Fruit fly (Drosophila melanogaster) whole organism, embryonic: ENCODE measurements around the gene Trf4-2.

Experiments used
- CG10431 ChIP-seq: fragments of 200-800 bp; sonication (Bioruptor generic); optimal IDR thresholded peaks from 3 replicates; lab custom pipeline; 2018; ENCODE audit warnings: missing biosample characterization, mild to moderate bottlenecking, missing genetic modification characterization
- CG10959 ChIP-seq: fragments of 200-800 bp; sonication (Bioruptor generic); IDR thresholded peaks from 2 replicates; pipeline ENCODE4 v1.3.6; 2022; ENCODE audit warnings: missing biosample characterization, missing genetic modification characterization
- CG1233 ChIP-seq: fragments of 200-800 bp; sonication (Bioruptor generic); optimal IDR thresholded peaks from 4 replicates; lab custom pipeline; 2018; ENCODE audit warnings: missing biosample characterization, mild to moderate bottlenecking, missing genetic modification characterization
- CG13123 ChIP-seq: fragments of 200-800 bp; sonication (Bioruptor generic); optimal IDR thresholded peaks from 2 replicates; lab custom pipeline; 2016; ENCODE audit warnings: missing biosample characterization, missing genetic modification characterization
- CG14050 ChIP-seq: fragments of 200-800 bp; sonication (Bioruptor generic); IDR thresholded peaks from 3 replicates; pipeline ENCODE4 v1.3.6; 2022; ENCODE audit warnings: missing biosample characterization, missing genetic modification characterization
- CG14667 ChIP-seq: fragments of 200-800 bp; sonication (Bioruptor generic); IDR thresholded peaks from 2 replicates; pipeline ENCODE4 v1.3.6; 2022; ENCODE audit warnings: missing biosample characterization, missing genetic modification characterization
- CG15479 ChIP-seq: fragments of 200-800 bp; sonication (Bioruptor generic); optimal IDR thresholded peaks from 3 replicates; lab custom pipeline; 2019; ENCODE audit warnings: missing biosample characterization, mild to moderate bottlenecking, missing genetic modification characterization, moderate library complexity
- CG1792 ChIP-seq: fragments of 200-800 bp; sonication (Bioruptor generic); optimal IDR thresholded peaks from 2 replicates; lab custom pipeline; 2016; ENCODE audit warnings: missing biosample characterization, missing genetic modification characterization
- CG2678 ChIP-seq: fragments of 200-800 bp; sonication (Bioruptor generic); optimal IDR thresholded peaks from 3 replicates; lab custom pipeline; 2019; ENCODE audit warnings: missing biosample characterization, mild to moderate bottlenecking, missing genetic modification characterization, moderate library complexity
- CG2712 ChIP-seq: fragments of 200-800 bp; optimal IDR thresholded peaks from 3 replicates; lab custom pipeline; 2019; ENCODE audit warnings: missing biosample characterization, mild to moderate bottlenecking, missing genetic modification characterization, moderate library complexity
- CG30020 ChIP-seq: fragments of 200-800 bp; optimal IDR thresholded peaks from 2 replicates; lab custom pipeline; 2019; ENCODE audit warnings: missing biosample characterization, mild to moderate bottlenecking, missing genetic modification characterization, moderate library complexity
- CG31441 ChIP-seq: fragments of 200-800 bp; sonication (Bioruptor generic); IDR thresholded peaks from 2 replicates; pipeline ENCODE4 v1.3.6; 2022; ENCODE audit warnings: missing biosample characterization, missing genetic modification characterization
- CG3281 ChIP-seq: fragments of 200-800 bp; sonication (Bioruptor generic); optimal IDR thresholded peaks from 3 replicates; lab custom pipeline; 2017; ENCODE audit warnings: missing biosample characterization, mild to moderate bottlenecking, missing genetic modification characterization
- CG3407 ChIP-seq: fragments of 200-800 bp; sonication (Bioruptor generic); optimal IDR thresholded peaks from 2 replicates; lab custom pipeline; 2018; ENCODE audit warnings: missing biosample characterization, mild to moderate bottlenecking, missing genetic modification characterization
- CG4617 ChIP-seq: fragments of 200-800 bp; sonication (Bioruptor generic); optimal IDR thresholded peaks from 3 replicates; lab custom pipeline; 2016; ENCODE audit warnings: missing biosample characterization, missing genetic modification characterization, borderline replicate concordance
- CG4854 ChIP-seq: fragments of 200-800 bp; sonication (Bioruptor generic); optimal IDR thresholded peaks from 2 replicates; lab custom pipeline; 2016; ENCODE audit warnings: missing biosample characterization, missing genetic modification characterization, inconsistent platforms
- CG6654 ChIP-seq: fragments of 200-800 bp; sonication (Bioruptor generic); optimal IDR thresholded peaks from 2 replicates; lab custom pipeline; 2017; ENCODE audit warnings: missing biosample characterization, mild to moderate bottlenecking, missing genetic modification characterization
- CG8359 ChIP-seq: fragments of 200-800 bp; sonication (Bioruptor generic); optimal IDR thresholded peaks from 2 replicates; lab custom pipeline; 2017; ENCODE audit warnings: missing biosample characterization, mild to moderate bottlenecking, missing genetic modification characterization, borderline replicate concordance
- CG8944 ChIP-seq: fragments of 200-800 bp; sonication (Bioruptor generic); optimal IDR thresholded peaks from 3 replicates; lab custom pipeline; 2016; ENCODE audit warnings: missing biosample characterization, missing genetic modification characterization
- CG9609 ChIP-seq: fragments of 200-800 bp; sonication (Bioruptor generic); optimal IDR thresholded peaks from 3 replicates; lab custom pipeline; 2016; ENCODE audit warnings: missing biosample characterization, missing genetic modification characterization
- CG9727 ChIP-seq: fragments of 200-800 bp; sonication (Bioruptor generic); optimal IDR thresholded peaks from 3 replicates; lab custom pipeline; 2017; ENCODE audit warnings: missing biosample characterization, mild to moderate bottlenecking, missing genetic modification characterization
- Camta ChIP-seq: fragments of 200-800 bp; sonication (Bioruptor generic); optimal IDR thresholded peaks from 2 replicates; lab custom pipeline; 2016; ENCODE audit warnings: missing biosample characterization, missing genetic modification characterization
- CoRest ChIP-seq: fragments of 200-800 bp; sonication (Bioruptor generic); optimal IDR thresholded peaks from 3 replicates; lab custom pipeline; 2018; ENCODE audit warnings: missing biosample characterization, mild to moderate bottlenecking, missing genetic modification characterization, moderate library complexity
- Dek ChIP-seq: fragments of 200-800 bp; sonication (Bioruptor generic); optimal IDR thresholded peaks from 3 replicates; lab custom pipeline; 2019; ENCODE audit warnings: missing biosample characterization, mild to moderate bottlenecking, missing genetic modification characterization, moderate library complexity
- Eip74EF ChIP-seq, 2 experiments: fragments of 200-800 bp in 1 of 2; fragments of >200 bp in 1 of 2; sonication (Bioruptor generic) in 1 of 2; optimal IDR thresholded peaks; 2 replicates each; lab custom pipeline; 2017 to 2019; ENCODE audit warnings: missing biosample characterization in 2 of 2, missing genetic modification characterization in 2 of 2, mild to moderate bottlenecking in 1 of 2, moderate library complexity in 1 of 2
- Ets65A ChIP-seq: fragments of 200-800 bp; sonication (Bioruptor generic); peaks from one replicate; lab custom pipeline; 2016; ENCODE audit warnings: missing biosample characterization, missing genetic modification characterization
- GATAe ChIP-seq: fragments of 200-800 bp; sonication (Bioruptor generic); conservative IDR thresholded peaks from 2 replicates; pipeline ENCODE4 v1.3.6; 2022; ENCODE audit warnings: missing biosample characterization, missing genetic modification characterization
- HLH54F ChIP-seq: fragments of 200-800 bp; sonication (Bioruptor generic); optimal IDR thresholded peaks from 3 replicates; lab custom pipeline; 2016; ENCODE audit warnings: missing biosample characterization, missing genetic modification characterization
- Hr3 ChIP-seq: fragments of 200-800 bp; sonication (Bioruptor generic); optimal IDR thresholded peaks from 3 replicates; lab custom pipeline; 2016; ENCODE audit warnings: missing biosample characterization, missing genetic modification characterization
- Hr78 ChIP-seq, 2 experiments: fragments of 200-800 bp in 1 of 2; fragments of >200 bp in 1 of 2; sonication (Bioruptor generic) in 1 of 2; optimal IDR thresholded peaks; 2 replicates each; lab custom pipeline; 2017 to 2019; ENCODE audit warnings: missing biosample characterization in 2 of 2, missing genetic modification characterization in 2 of 2, mild to moderate bottlenecking in 1 of 2, moderate library complexity in 1 of 2
- Jarid2 ChIP-seq: fragments of 200-800 bp; sonication (Bioruptor generic); optimal IDR thresholded peaks from 3 replicates; lab custom pipeline; 2017; ENCODE audit warnings: mild to moderate bottlenecking, missing biosample characterization, missing genetic modification reagents, missing genetic modification characterization
- Poxn ChIP-seq: fragments of 200-800 bp; sonication (Bioruptor generic); IDR thresholded peaks from 2 replicates; pipeline ENCODE4 v1.3.6; 2022; ENCODE audit warnings: missing biosample characterization, missing genetic modification characterization
- abd-A ChIP-seq: fragments of 200-800 bp; sonication (Bioruptor generic); optimal IDR thresholded peaks from 3 replicates; lab custom pipeline; 2019; ENCODE audit warnings: missing biosample characterization, mild to moderate bottlenecking, missing genetic modification characterization, moderate library complexity
- ara ChIP-seq: fragments of 200-800 bp; sonication (Bioruptor generic); IDR thresholded peaks from 2 replicates; pipeline ENCODE4 v1.3.6; 2022; ENCODE audit warnings: missing biosample characterization, missing genetic modification characterization
- corto ChIP-seq: fragments of 200-800 bp; sonication (Bioruptor generic); optimal IDR thresholded peaks from 2 replicates; lab custom pipeline; 2016; ENCODE audit warnings: missing biosample characterization, mild to moderate bottlenecking, missing genetic modification characterization, moderate library complexity
- dan ChIP-seq: fragments of 200-800 bp; sonication (Bioruptor generic); IDR thresholded peaks from 2 replicates; pipeline ENCODE4 v1.3.6; 2022; ENCODE audit warnings: missing biosample characterization, missing genetic modification characterization
- danr ChIP-seq: fragments of 200-800 bp; sonication (Bioruptor generic); IDR thresholded peaks from 2 replicates; pipeline ENCODE4 v1.3.6; 2022; ENCODE audit warnings: missing biosample characterization, missing genetic modification characterization
- dati ChIP-seq: fragments of 200-800 bp; sonication (Bioruptor generic); IDR thresholded peaks from 2 replicates; pipeline ENCODE4 v1.3.6; 2022; ENCODE audit warnings: missing biosample characterization, missing genetic modification characterization
- dpn ChIP-seq, 2 experiments: fragments of 200-800 bp; sonication (Bioruptor generic); optimal IDR thresholded peaks; 3 replicates each; lab custom pipeline; 2016; ENCODE audit warnings: missing biosample characterization in 2 of 2, missing genetic modification characterization in 2 of 2
- ems ChIP-seq: fragments of 200-800 bp; sonication (Bioruptor generic); optimal IDR thresholded peaks from 3 replicates; lab custom pipeline; 2016; ENCODE audit warnings: missing biosample characterization, missing genetic modification characterization
- fru ChIP-seq: fragments of >200 bp; optimal IDR thresholded peaks from 2 replicates; lab custom pipeline; 2017
- gro ChIP-seq: fragments of 200-800 bp; sonication (Bioruptor generic); optimal IDR thresholded peaks from 2 replicates; lab custom pipeline; 2016; ENCODE audit warnings: missing biosample characterization, missing genetic modification characterization
- her ChIP-seq: fragments of 200-800 bp; sonication (Bioruptor generic); optimal IDR thresholded peaks from 2 replicates; lab custom pipeline; 2016; ENCODE audit warnings: missing biosample characterization, missing genetic modification characterization
- jigr1 ChIP-seq: fragments of 200-800 bp; sonication (Bioruptor generic); IDR thresholded peaks from 3 replicates; pipeline ENCODE4 v1.3.6; 2022; ENCODE audit warnings: missing biosample characterization, missing genetic modification characterization
- kay ChIP-seq: fragments of 200-800 bp; sonication (Bioruptor generic); optimal IDR thresholded peaks from 2 replicates; lab custom pipeline; 2016; ENCODE audit warnings: missing biosample characterization, missing genetic modification characterization
- knrl ChIP-seq: fragments of 200-800 bp; sonication (Bioruptor generic); IDR thresholded peaks from 3 replicates; pipeline ENCODE4 v1.3.6; 2022; ENCODE audit warnings: missing biosample characterization, missing genetic modification characterization; ENCODE audit not compliant: partially characterized antibody
- peb ChIP-seq: fragments of 200-800 bp; sonication (Bioruptor generic); IDR thresholded peaks from 2 replicates; pipeline ENCODE4 v1.3.6; 2022; ENCODE audit warnings: missing biosample characterization, missing genetic modification characterization
- phol ChIP-seq: fragments of 200-800 bp; sonication (Bioruptor generic); optimal IDR thresholded peaks from 3 replicates; lab custom pipeline; 2018; ENCODE audit warnings: missing biosample characterization, mild to moderate bottlenecking, missing genetic modification characterization, moderate library complexity
- rib ChIP-seq: fragments of 200-800 bp; sonication (Bioruptor generic); IDR thresholded peaks from 2 replicates; pipeline ENCODE4 v1.3.6; 2022; ENCODE audit warnings: missing biosample characterization, missing genetic modification characterization
- sens ChIP-seq: fragments of 200-800 bp; sonication (Bioruptor generic); peaks from one replicate; lab custom pipeline; 2016; ENCODE audit warnings: missing biosample characterization, missing genetic modification characterization
- sisA ChIP-seq: fragments of 200-800 bp; sonication (Bioruptor generic); IDR thresholded peaks from 2 replicates; pipeline ENCODE4 v1.3.6; 2022; ENCODE audit warnings: missing biosample characterization, missing genetic modification characterization
- tap ChIP-seq: fragments of 200-800 bp; optimal IDR thresholded peaks from 3 replicates; lab custom pipeline; 2019; ENCODE audit warnings: missing biosample characterization, mild to moderate bottlenecking, missing genetic modification characterization, moderate library complexity
- unpg ChIP-seq: fragments of 200-800 bp; sonication (Bioruptor generic); optimal IDR thresholded peaks from 3 replicates; lab custom pipeline; 2018; ENCODE audit warnings: missing biosample characterization, mild to moderate bottlenecking, missing genetic modification characterization, moderate library complexity

The Trf4-2 gene

DNA sequence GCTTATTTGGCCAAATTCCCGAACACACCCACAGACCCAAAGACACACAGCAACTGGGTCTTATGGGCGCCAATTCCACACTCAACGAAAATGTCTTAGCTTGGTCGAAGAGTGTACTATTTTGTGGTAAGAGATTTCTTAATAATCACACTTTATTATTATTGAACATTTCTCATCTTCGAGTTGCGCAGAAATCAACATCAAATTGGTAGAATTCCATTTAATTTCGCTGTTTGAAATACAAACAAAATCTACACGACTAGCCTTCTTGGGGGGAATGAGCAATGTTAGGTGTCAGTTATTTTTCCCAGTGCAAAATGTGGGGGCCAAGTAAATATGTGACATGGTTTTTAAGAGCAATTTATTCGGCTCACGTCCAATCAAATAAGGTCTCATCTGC lies 34.1 kb upstream of the Trf4-2 start (continued):
- TF ChIP-seq CG9609 (GFP tag; lab: Kevin White, UChicago) (no peak), CG4617 (GFP tag; lab: Kevin White, UChicago) (no peak), Eip74EF (GFP tag; optimal IDR thresholded peaks at IDR 0.05; lab: Kevin White, UChicago) (no peak), dati (no peak), knrl (GFP tag; lab: Robert Waterston, UW) (no peak), danr (no peak), sisA (GFP tag; lab: Robert Waterston, UW) (no peak), CG3281 (no peak), CG10431 (GFP tag; lab: Kevin White, UChicago) (no peak), CG6654 (GFP tag; lab: Kevin White, UChicago) (no peak), CG14667 (GFP tag; lab: Robert Waterston, UW) (no peak), HLH54F (no peak), CG8359 (no peak), dan (GFP tag; lab: Robert Waterston, UW) (no peak), CG30020 (tag; lab: Kevin White, UChicago) (no peak), Camta (GFP tag; lab: Kevin White, UChicago) (no peak), CG13123 (no peak), CG2678 (tag; lab: Kevin White, UChicago) (peak; percentile 26), CoRest (peak; percentile 3), Hr78 (GFP tag; optimal IDR thresholded peaks at IDR 0.05; lab: Kevin White, UChicago) (no peak), Jarid2 (GFP tag; lab: Kevin White, UChicago) (no peak), CG3407 (no peak), CG15479 (GFP tag; lab: Kevin White, UChicago) (no peak), tap (tag; lab: Kevin White, UChicago) (no peak), Dek (no peak), sens (GFP tag; lab: Kevin White, UChicago) (no peak), CG9727 (GFP tag; lab: Kevin White, UChicago) (no peak), CG2712 (peak; percentile 18), peb (GFP tag; lab: Robert Waterston, UW) (no peak), CG10959 (no peak), CG1233 (GFP tag; lab: Kevin White, UChicago) (no peak), CG1792 (GFP tag; lab: Kevin White, UChicago) (no peak), rib (no peak), corto (no peak), CG4854 (GFP tag; lab: Kevin White, UChicago) (no peak), unpg (GFP tag; lab: Kevin White, UChicago) (peak; percentile 17), kay (GFP tag; lab: Kevin White, UChicago) (no peak), phol (peak; percentile 14), jigr1 (GFP tag; lab: Robert Waterston, UW) (no peak), gro (GFP tag; lab: Kevin White, UChicago) (no peak), abd-A (no peak), dpn (GFP tag; optimal IDR thresholded peaks at IDR 0.05; lab: Kevin White, UChicago) (no peak), fru (no peak), GATAe (GFP tag; lab: Robert Waterston, UW) (no peak), CG8944 (GFP tag; lab: Kevin White, UChicago) (no peak), ara (GFP tag; lab: Robert Waterston, UW) (no peak), Hr3 (no peak), CG14050 (GFP tag; lab: Robert Waterston, UW) (no peak), CG31441 (no peak), Poxn (GFP tag; lab: Robert Waterston, UW) (no peak), ems (GFP tag; lab: Kevin White, UChicago) (no peak), her (no peak), Ets65A (GFP tag; lab: Kevin White, UChicago) (peak; percentile 88)
